Fruit fly (Drosophila melanogaster) whole organism, adult: ENCODE data around the gene CG31752.

Experiments used
- CG11617 ChIP-seq: fragments of 200-800 bp; sonication (Bioruptor generic); optimal IDR thresholded peaks from 2 replicates; lab custom pipeline; 2017; ENCODE audit warnings: mild to moderate bottlenecking, missing biosample characterization, missing genetic modification reagents, missing genetic modification characterization
- CG12768 ChIP-seq: fragments of 200-800 bp; sonication (Bioruptor generic); optimal IDR thresholded peaks from 2 replicates; lab custom pipeline; 2017; ENCODE audit warnings: missing biosample characterization, missing genetic modification characterization, mild to moderate bottlenecking, moderate library complexity, missing genetic modification reagents
- CG7045 ChIP-seq: fragments of 200-800 bp; sonication (Bioruptor generic); optimal IDR thresholded peaks from 2 replicates; lab custom pipeline; 2017; ENCODE audit warnings: missing biosample characterization, mild to moderate bottlenecking, missing genetic modification characterization
- CG7101 ChIP-seq: fragments of 200-800 bp; sonication (Bioruptor generic); optimal IDR thresholded peaks from 2 replicates; lab custom pipeline; 2018; ENCODE audit warnings: missing biosample characterization, mild to moderate bottlenecking, missing genetic modification characterization, moderate library complexity
- Hr96 ChIP-seq: fragments of 200-800 bp; sonication (Bioruptor generic); optimal IDR thresholded peaks from 2 replicates; lab custom pipeline; 2016; ENCODE audit warnings: missing biosample characterization, missing genetic modification characterization
- cnc ChIP-seq, 2 experiments: fragments of >200 bp; optimal IDR thresholded peaks; 2 replicates each; lab custom pipeline; 2017
- kay ChIP-seq: fragments of 200-800 bp; sonication (Bioruptor generic); peaks from one replicate; lab custom pipeline; 2016; ENCODE audit warnings: missing biosample characterization, missing genetic modification characterization, borderline replicate concordance
- ovo ChIP-seq: fragments of 200-800 bp; sonication (Bioruptor generic); optimal IDR thresholded peaks from 2 replicates; lab custom pipeline; 2016; ENCODE audit warnings: missing biosample characterization, missing genetic modification characterization
- pad ChIP-seq: fragments of 200-800 bp; sonication (Bioruptor generic); optimal IDR thresholded peaks from 3 replicates; lab custom pipeline; 2017; ENCODE audit warnings: missing biosample characterization, missing genetic modification characterization, mild to moderate bottlenecking, moderate library complexity, missing genetic modification reagents
- toe ChIP-seq: fragments of 200-800 bp; sonication (Bioruptor generic); optimal IDR thresholded peaks from 2 replicates; lab custom pipeline; 2016; ENCODE audit warnings: missing biosample characterization, missing genetic modification characterization

dm6 chr2L:18866582-18866981 is 25.5 kb upstream of the CG31752 start:
- TF ChIP-seq CG11617 (no peak), cnc (optimal IDR thresholded peaks at IDR 0.05; lab: Kevin White, UChicago) (no peak), pad (GFP tag; lab: Kevin White, UChicago) (no peak), CG7101 (tag; lab: Kevin White, UChicago) (no peak), CG12768 (GFP tag; lab: Kevin White, UChicago) (no peak), Hr96 (GFP tag; lab: Kevin White, UChicago) (no peak), CG7045 (GFP tag; lab: Kevin White, UChicago) (no peak), ovo (GFP tag; lab: Kevin White, UChicago) (no peak), kay (GFP tag; lab: Kevin White, UChicago) (no peak), toe (GFP tag; lab: Kevin White, UChicago) (no peak)
